Fruit fly (Drosophila melanogaster): ENCODE results near the gene CG14143.

CG14143 gene

dm6 chr3L:11147675-11148074, 12.9 kb downstream of the CG14143 start (continued):
- peak; percentile 99 for TF ChIP-seq Blimp-1 (GFP tag; optimal IDR thresholded peaks at IDR 0.05)
- peak; percentile 82 for TF ChIP-seq grn (GFP tag; optimal IDR thresholded peaks at IDR 0.05)
- no peak for TF ChIP-seq CG10654 (GFP tag; optimal IDR thresholded peaks at IDR 0.05)

dm6 chr3L:11148478-11149251, 13.9 kb downstream of the CG14143 start:
- TF ChIP-seq CG13296 (GFP tag; optimal IDR thresholded peaks at IDR 0.05) (no peak), CG11695 (GFP tag; IDR thresholded peaks at IDR 0.05) (peak; percentile 57; the same call in 2 of the 3 replicates), MTF-1 (GFP tag; optimal IDR thresholded peaks at IDR 0.05; ENCODE audit: borderline replicate concordance) (peak; percentile 2), Lpt (GFP tag; optimal IDR thresholded peaks at IDR 0.05) (no peak), tap (tag; optimal IDR thresholded peaks at IDR 0.05) (peak; percentile 42), Hr39 (optimal IDR thresholded peaks at IDR 0.05) (no peak), CG11723 (GFP tag; optimal IDR thresholded peaks at IDR 0.05) (no peak), tgo (GFP tag; IDR thresholded peaks at IDR 0.05) (peak; percentile 57; the same call in 2 of the 3 replicates), rib (GFP tag; IDR thresholded peaks at IDR 0.05) (no peak), Lim3 (GFP tag; IDR thresholded peaks at IDR 0.05) (no peak), pnt (GFP tag; optimal IDR thresholded peaks at IDR 0.05) (no peak), Oaz (GFP tag; IDR thresholded peaks at IDR 0.05) (no peak), CG14710 (tag; optimal IDR thresholded peaks at IDR 0.05) (peak; percentile 62), CG11398 (GFP tag; optimal IDR thresholded peaks at IDR 0.05) (no peak), Lhr (GFP tag; optimal IDR thresholded peaks at IDR 0.05) (no peak), Hand (GFP tag; optimal IDR thresholded peaks at IDR 0.05) (no peak), sug (tag; optimal IDR thresholded peaks at IDR 0.05) (no peak), YL-1 (GFP tag; optimal IDR thresholded peaks at IDR 0.05) (no peak), CG15601 (tag; optimal IDR thresholded peaks at IDR 0.05) (peak; percentile 50), Xrp1 (GFP tag; IDR thresholded peaks at IDR 0.05) (0 out of 2 replicates have a peak, but pooled peaks have one; percentile 49), dmrt11E (tag; optimal IDR thresholded peaks at IDR 0.05) (peak; percentile 24), ham (GFP tag; IDR thresholded peaks at IDR 0.05) (no peak), CG13775 (GFP tag; optimal IDR thresholded peaks at IDR 0.05) (no peak), HHEX (GFP tag; optimal IDR thresholded peaks at IDR 0.05) (peak; percentile 35), Kr (GFP tag; optimal IDR thresholded peaks at IDR 0.05) (no peak), CG2889 (GFP tag; IDR thresholded peaks at IDR 0.05) (no peak), Med (GFP tag) (no peak), dysf (GFP tag; IDR thresholded peaks at IDR 0.05) (peak; percentile 70), CG32532 (GFP tag; IDR thresholded peaks at IDR 0.05) (no peak), CG7556 (GFP tag; optimal IDR thresholded peaks at IDR 0.05) (peak; percentile 24), ttk (GFP tag; IDR thresholded peaks at IDR 0.05) (0 out of 2 replicates have a peak, but pooled peaks have one; percentile 31), luna (GFP tag; optimal IDR thresholded peaks at IDR 0.05) (no peak), CG14860 (GFP tag; IDR thresholded peaks at IDR 0.05; ENCODE audit: partially characterized antibody) (no peak), CG8944 (GFP tag; optimal IDR thresholded peaks at IDR 0.05) (no peak), CG9797 (GFP tag; optimal IDR thresholded peaks at IDR 0.05) (no peak), CG13894 (tag; optimal IDR thresholded peaks at IDR 0.05) (no peak), Sin3A (optimal IDR thresholded peaks at IDR 0.05) (no peak), kni (GFP tag; optimal IDR thresholded peaks at IDR 0.05) (no peak), Taf1 (GFP tag; IDR thresholded peaks at IDR 0.05) (no peak), Nf-YB (GFP tag; optimal IDR thresholded peaks at IDR 0.05) (no peak), hbn (GFP tag; IDR thresholded peaks at IDR 0.05; ENCODE audit: partially characterized antibody) (no peak), CG18262 (tag; optimal IDR thresholded peaks at IDR 0.05) (peak; percentile 70), lilli (GFP tag; optimal IDR thresholded peaks at IDR 0.05) (no peak), Deaf1 (tag; optimal IDR thresholded peaks at IDR 0.05) (no peak), CG17385 (GFP tag; optimal IDR thresholded peaks at IDR 0.05) (peak; percentile 29)

Measured in whole organism, embryonic.